Fruit fly (Drosophila melanogaster) whole organism, embryonic: ENCODE measurements around the gene Obp28a.
A peak's percentile ranks its signal among the peaks of the same experiment; 100 is the strongest.

ENCODE experiments used
- Abd-B ChIP-seq: fragments of 200-800 bp; sonication (Bioruptor generic); optimal IDR thresholded peaks from 2 replicates; lab custom pipeline; 2018; ENCODE audit warnings: missing biosample characterization, mild to moderate bottlenecking, missing genetic modification characterization, moderate library complexity
- CG11504 ChIP-seq: fragments of 200-800 bp; sonication (Bioruptor generic); optimal IDR thresholded peaks from 3 replicates; lab custom pipeline; 2019; ENCODE audit warnings: missing biosample characterization, mild to moderate bottlenecking, missing genetic modification characterization, moderate library complexity
- CG14667 ChIP-seq: fragments of 200-800 bp; sonication (Bioruptor generic); IDR thresholded peaks from 2 replicates; pipeline ENCODE4 v1.3.6; 2022; ENCODE audit warnings: missing biosample characterization, missing genetic modification characterization
- CG1792 ChIP-seq: fragments of 200-800 bp; sonication (Bioruptor generic); optimal IDR thresholded peaks from 2 replicates; lab custom pipeline; 2016; ENCODE audit warnings: missing biosample characterization, missing genetic modification characterization
- CG2875 ChIP-seq: fragments of 200-800 bp; sonication (Bioruptor generic); optimal IDR thresholded peaks from 2 replicates; lab custom pipeline; 2017; ENCODE audit warnings: missing biosample characterization, mild to moderate bottlenecking, missing genetic modification characterization, missing genetic modification reagents
- CG34376 ChIP-seq: fragments of 200-800 bp; sonication (Bioruptor generic); optimal IDR thresholded peaks from 2 replicates; lab custom pipeline; 2018; ENCODE audit warnings: missing biosample characterization, mild to moderate bottlenecking, missing genetic modification characterization
- CG3847 ChIP-seq: fragments of 200-800 bp; sonication (Bioruptor generic); IDR thresholded peaks from 2 replicates; pipeline ENCODE4 v1.3.6; 2022; ENCODE audit warnings: missing biosample characterization, missing genetic modification characterization
- CG6813 ChIP-seq: fragments of 200-800 bp; sonication (Bioruptor generic); optimal IDR thresholded peaks from 2 replicates; lab custom pipeline; 2017; ENCODE audit warnings: missing biosample characterization, missing genetic modification characterization, mild to moderate bottlenecking, moderate library complexity, missing genetic modification reagents
- CG7556 ChIP-seq: fragments of 200-800 bp; sonication (Bioruptor generic); optimal IDR thresholded peaks from 2 replicates; lab custom pipeline; 2017; ENCODE audit warnings: missing biosample characterization, mild to moderate bottlenecking, missing genetic modification characterization
- Chrac-16 ChIP-seq: fragments of 200-800 bp; sonication (Bioruptor generic); optimal IDR thresholded peaks from 3 replicates; lab custom pipeline; 2016; ENCODE audit warnings: missing biosample characterization, missing genetic modification characterization
- D ChIP-seq, 2 experiments: fragments of 200-800 bp in 1 of 2; fragments of >200 bp in 1 of 2; sonication (Bioruptor generic) in 1 of 2; optimal IDR thresholded peaks; 2 replicates in 1 of 2; 3 replicates in 1 of 2; lab custom pipeline; 2017; ENCODE audit warnings: mild to moderate bottlenecking in 1 of 2, missing biosample characterization in 1 of 2, missing genetic modification characterization in 1 of 2, missing genetic modification reagents in 1 of 2
- E2f2 ChIP-seq: fragments of 200-800 bp; sonication (Bioruptor generic); IDR thresholded peaks from 2 replicates; pipeline ENCODE4 v1.3.6; 2022; ENCODE audit warnings: missing biosample characterization, missing genetic modification characterization
- Ets97D ChIP-seq: fragments of 200-800 bp; sonication (Bioruptor generic); optimal IDR thresholded peaks from 3 replicates; lab custom pipeline; 2016; ENCODE audit warnings: missing biosample characterization, missing genetic modification characterization
- Fer1 ChIP-seq: fragments of 200-800 bp; sonication (Bioruptor generic); optimal IDR thresholded peaks from 2 replicates; lab custom pipeline; 2017; ENCODE audit warnings: missing biosample characterization, mild to moderate bottlenecking, missing genetic modification characterization
- Fer2 ChIP-seq: fragments of 200-800 bp; sonication (Bioruptor generic); optimal IDR thresholded peaks from 2 replicates; lab custom pipeline; 2018; ENCODE audit warnings: missing biosample characterization, mild to moderate bottlenecking, missing genetic modification characterization, moderate library complexity
- GATAe ChIP-seq: fragments of 200-800 bp; sonication (Bioruptor generic); conservative IDR thresholded peaks from 2 replicates; pipeline ENCODE4 v1.3.6; 2022; ENCODE audit warnings: missing biosample characterization, missing genetic modification characterization
- Hey ChIP-seq: fragments of 200-800 bp; sonication (Bioruptor generic); optimal IDR thresholded peaks from 3 replicates; lab custom pipeline; 2018; ENCODE audit warnings: missing biosample characterization, mild to moderate bottlenecking, missing genetic modification characterization
- Kr ChIP-seq: fragments of 200-800 bp; sonication (Bioruptor generic); optimal IDR thresholded peaks from 2 replicates; lab custom pipeline; 2017; ENCODE audit warnings: missing biosample characterization, mild to moderate bottlenecking, missing genetic modification characterization
- NK7.1 ChIP-seq: fragments of 200-800 bp; sonication (Bioruptor generic); optimal IDR thresholded peaks from 3 replicates; lab custom pipeline; 2016; ENCODE audit warnings: missing biosample characterization, missing genetic modification characterization
- PHDP ChIP-seq: fragments of 200-800 bp; sonication (Bioruptor generic); optimal IDR thresholded peaks from 3 replicates; lab custom pipeline; 2018; ENCODE audit warnings: missing biosample characterization, mild to moderate bottlenecking, missing genetic modification characterization, moderate library complexity
- Pdp1 ChIP-seq, 2 experiments: fragments of 200-800 bp; sonication (Bioruptor generic); optimal IDR thresholded peaks; 3 replicates each; lab custom pipeline; 2016; ENCODE audit warnings: missing biosample characterization in 2 of 2, missing genetic modification characterization in 2 of 2, mild to moderate bottlenecking in 1 of 2, moderate library complexity in 1 of 2
- Sox102F ChIP-seq: fragments of 200-800 bp; sonication (Bioruptor generic); optimal IDR thresholded peaks from 2 replicates; lab custom pipeline; 2018; ENCODE audit warnings: missing biosample characterization, mild to moderate bottlenecking, missing genetic modification characterization, moderate library complexity
- Xbp1 ChIP-seq: fragments of 200-800 bp; sonication (Bioruptor generic); optimal IDR thresholded peaks from 3 replicates; lab custom pipeline; 2016; ENCODE audit warnings: missing biosample characterization, mild to moderate bottlenecking, missing genetic modification characterization
- ap ChIP-seq: fragments of 200-800 bp; sonication (Bioruptor generic); IDR thresholded peaks from 2 replicates; pipeline ENCODE4 v1.3.6; 2022; ENCODE audit warnings: missing biosample characterization, missing genetic modification characterization
- cg ChIP-seq: fragments of 200-800 bp; sonication (Bioruptor generic); optimal IDR thresholded peaks from 3 replicates; lab custom pipeline; 2019; ENCODE audit warnings: missing biosample characterization, mild to moderate bottlenecking, missing genetic modification characterization, moderate library complexity
- chn ChIP-seq: fragments of 200-800 bp; sonication (Bioruptor generic); optimal IDR thresholded peaks from 2 replicates; lab custom pipeline; 2016; ENCODE audit warnings: missing biosample characterization, missing genetic modification characterization
- dmrt11E ChIP-seq: fragments of 200-800 bp; sonication (Bioruptor generic); optimal IDR thresholded peaks from 3 replicates; lab custom pipeline; 2018; ENCODE audit warnings: missing biosample characterization, mild to moderate bottlenecking, missing genetic modification characterization, moderate library complexity
- dysf ChIP-seq: fragments of 200-800 bp; sonication (Bioruptor generic); IDR thresholded peaks from 3 replicates; pipeline ENCODE4 v1.3.6; 2022; ENCODE audit warnings: missing biosample characterization, missing genetic modification characterization
- exex ChIP-seq: fragments of 200-800 bp; sonication (Bioruptor generic); optimal IDR thresholded peaks from 4 replicates; lab custom pipeline; 2018; ENCODE audit warnings: missing biosample characterization, mild to moderate bottlenecking, missing genetic modification characterization, moderate library complexity
- gem ChIP-seq: fragments of 200-800 bp; sonication (Bioruptor generic); optimal IDR thresholded peaks from 2 replicates; lab custom pipeline; 2019; ENCODE audit warnings: missing biosample characterization, mild to moderate bottlenecking, missing genetic modification characterization, moderate library complexity
- grn ChIP-seq: fragments of 200-800 bp; sonication (Bioruptor generic); optimal IDR thresholded peaks from 3 replicates; lab custom pipeline; 2017; ENCODE audit warnings: missing biosample characterization, missing genetic modification characterization
- gsb ChIP-seq: fragments of 200-800 bp; sonication (Bioruptor generic); IDR thresholded peaks from 2 replicates; pipeline ENCODE4 v1.3.6; 2022; ENCODE audit warnings: missing biosample characterization, missing genetic modification characterization
- gsb-n ChIP-seq: fragments of 200-800 bp; sonication (Bioruptor generic); optimal IDR thresholded peaks from 3 replicates; lab custom pipeline; 2018; ENCODE audit warnings: missing biosample characterization, mild to moderate bottlenecking, missing genetic modification characterization
- insv ChIP-seq, 2 experiments: fragments of 200-800 bp; sonication (Bioruptor generic); optimal IDR thresholded peaks; 3 replicates each; lab custom pipeline; 2016 to 2018; ENCODE audit warnings: missing biosample characterization in 2 of 2, missing genetic modification characterization in 2 of 2
- lab ChIP-seq: fragments of 200-800 bp; sonication (Bioruptor generic); optimal IDR thresholded peaks from 3 replicates; lab custom pipeline; 2017; ENCODE audit warnings: missing biosample characterization, missing genetic modification characterization, mild to moderate bottlenecking, moderate library complexity, missing genetic modification reagents
- lov ChIP-seq, 2 experiments: fragments of 200-800 bp in 1 of 2; fragments of >200 bp in 1 of 2; sonication (Bioruptor generic) in 1 of 2; IDR thresholded peaks in 1 of 2; optimal IDR thresholded peaks in 1 of 2; 2 replicates in 1 of 2; 3 replicates in 1 of 2; pipeline versions ENCODE4 v1.3.6 to Lab custom; 2017 to 2022; ENCODE audit warnings: missing biosample characterization in 1 of 2, missing genetic modification characterization in 1 of 2
- onecut ChIP-seq: fragments of 200-800 bp; sonication (Bioruptor generic); IDR thresholded peaks from 2 replicates; pipeline ENCODE4 v1.3.6; 2022; ENCODE audit warnings: missing biosample characterization, missing genetic modification characterization
- pan ChIP-seq, 4 experiments: fragments of >200 bp in 3 of 4; fragments of 200-800 bp in 1 of 4; sonication (Bioruptor generic) in 1 of 4; optimal IDR thresholded peaks in 3 of 4; IDR thresholded peaks in 1 of 4; 2 replicates each; pipeline versions ENCODE4 v1.3.6 to Lab custom; 2017 to 2022; ENCODE audit warnings: missing biosample characterization in 2 of 4, missing genetic modification characterization in 2 of 4, mixed read lengths in 1 of 4
- psq ChIP-seq: fragments of 200-800 bp; sonication (Bioruptor generic); optimal IDR thresholded peaks from 2 replicates; lab custom pipeline; 2017; ENCODE audit warnings: missing biosample characterization, missing genetic modification characterization
- pzg ChIP-seq: fragments of 200-800 bp; sonication (Bioruptor generic); optimal IDR thresholded peaks from 3 replicates; lab custom pipeline; 2018; ENCODE audit warnings: missing biosample characterization, mild to moderate bottlenecking, missing genetic modification characterization, moderate library complexity
- scrt ChIP-seq: fragments of 200-800 bp; sonication (Bioruptor generic); optimal IDR thresholded peaks from 2 replicates; lab custom pipeline; 2018; ENCODE audit warnings: missing biosample characterization, mild to moderate bottlenecking, missing genetic modification characterization, moderate library complexity
- sens-2 ChIP-seq: fragments of 200-800 bp; sonication (Bioruptor generic); IDR thresholded peaks from 2 replicates; pipeline ENCODE4 v1.3.6; 2022; ENCODE audit warnings: missing biosample characterization, missing genetic modification characterization
- so ChIP-seq: fragments of 200-800 bp; sonication (Bioruptor generic); IDR thresholded peaks from 3 replicates; pipeline ENCODE4 v1.3.6; 2022; ENCODE audit warnings: missing biosample characterization, missing genetic modification characterization
- sqz ChIP-seq: fragments of 200-800 bp; sonication (Bioruptor generic); optimal IDR thresholded peaks from 3 replicates; lab custom pipeline; 2018; ENCODE audit warnings: missing biosample characterization, mild to moderate bottlenecking, missing genetic modification characterization
- stwl ChIP-seq: fragments of 200-800 bp; sonication (Bioruptor generic); optimal IDR thresholded peaks from 3 replicates; lab custom pipeline; 2018; ENCODE audit warnings: missing biosample characterization, mild to moderate bottlenecking, missing genetic modification characterization, moderate library complexity
- unpg ChIP-seq: fragments of 200-800 bp; sonication (Bioruptor generic); optimal IDR thresholded peaks from 3 replicates; lab custom pipeline; 2018; ENCODE audit warnings: missing biosample characterization, mild to moderate bottlenecking, missing genetic modification characterization, moderate library complexity
- wdn ChIP-seq: fragments of 200-800 bp; sonication (Bioruptor generic); IDR thresholded peaks from 2 replicates; pipeline ENCODE4 v1.3.6; 2022; ENCODE audit warnings: missing biosample characterization, missing genetic modification characterization

Obp28a gene

DNA sequence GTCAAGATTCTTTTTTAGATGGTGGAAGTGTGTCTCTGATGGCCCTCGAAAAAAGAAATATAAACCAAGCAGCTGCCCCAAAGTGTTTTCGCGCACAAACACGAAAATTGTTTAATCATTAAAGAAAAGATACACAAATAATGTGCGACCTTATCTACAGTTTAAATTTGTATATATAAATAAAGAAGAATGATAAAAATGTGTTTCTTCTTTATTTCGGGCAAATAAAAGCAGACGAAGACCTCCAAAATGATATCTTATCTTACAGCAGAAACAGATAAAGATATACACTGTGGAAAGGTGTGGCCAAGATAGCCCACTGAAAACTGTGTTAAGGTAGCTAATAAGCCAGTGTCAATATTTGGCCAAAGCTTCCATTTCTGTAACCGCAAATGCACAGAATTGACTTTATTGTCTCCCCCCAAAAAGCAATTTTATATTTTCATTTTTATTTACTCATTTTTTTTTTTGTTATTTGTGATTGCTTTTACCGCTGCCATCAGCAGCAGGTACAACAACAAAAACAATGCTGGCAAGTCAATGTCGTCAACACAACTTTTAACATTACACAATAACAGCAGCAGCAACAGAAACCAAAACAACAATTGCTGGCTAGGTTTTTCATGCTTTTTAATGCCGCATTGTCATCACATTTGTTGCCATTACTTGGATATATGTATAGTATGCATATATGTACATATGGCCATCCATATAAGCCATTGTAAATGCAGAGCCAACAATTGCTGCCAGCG, 28.1 kb upstream of the Obp28a start (continued):
- TF ChIP-seq lab (GFP tag; lab: Kevin White, UChicago) = no peak
- no peak for TF ChIP-seq dysf
- no peak for TF ChIP-seq scrt (GFP tag; lab: Kevin White, UChicago)
- TF ChIP-seq gem (tag; lab: Kevin White, UChicago) = peak; percentile 25
- TF ChIP-seq sqz (GFP tag; lab: Kevin White, UChicago) = peak; percentile 28
- TF ChIP-seq Hey (tag; lab: Kevin White, UChicago) = no peak
- 0 out of 2 replicates have a peak, but pooled peaks have one; percentile 20 for TF ChIP-seq E2f2 (GFP tag; lab: Robert Waterston, UW)
- no peak for TF ChIP-seq D (optimal IDR thresholded peaks at IDR 0.05; lab: Kevin White, UChicago)
- TF ChIP-seq D (GFP tag; optimal IDR thresholded peaks at IDR 0.05; lab: Kevin White, UChicago) = no peak
- TF ChIP-seq cg = no peak
- TF ChIP-seq sens-2 (GFP tag; lab: Robert Waterston, UW) = no peak
- peak in 1 of 2 experiments; percentile 57 for TF ChIP-seq Pdp1 (GFP tag; optimal IDR thresholded peaks at IDR 0.05; lab: Kevin White, UChicago)
- no peak for TF ChIP-seq Abd-B (GFP tag; lab: Kevin White, UChicago)
- TF ChIP-seq CG3847 (GFP tag; lab: Robert Waterston, UW) = 0 out of 2 replicates have a peak, but pooled peaks have one; percentile 17
- TF ChIP-seq Ets97D (GFP tag; lab: Kevin White, UChicago) = no peak
- peak; percentile 51 for TF ChIP-seq CG2875
- peak; percentile 32 for TF ChIP-seq CG11504
- no peak for TF ChIP-seq CG34376 (GFP tag; lab: Kevin White, UChicago)
- TF ChIP-seq Chrac-16 (GFP tag; lab: Kevin White, UChicago) = no peak
- no peak for TF ChIP-seq insv (GFP tag; optimal IDR thresholded peaks at IDR 0.05; lab: Kevin White, UChicago)
- TF ChIP-seq stwl (tag; lab: Kevin White, UChicago) = no peak
- TF ChIP-seq CG7556 (GFP tag; lab: Kevin White, UChicago) = peak; percentile 25
- peak; percentile 59 for TF ChIP-seq exex (tag; lab: Kevin White, UChicago)
- no peak for TF ChIP-seq lov (optimal IDR thresholded peaks at IDR 0.05; lab: Kevin White, UChicago)
- no peak for TF ChIP-seq lov (GFP tag; IDR thresholded peaks at IDR 0.05; lab: Robert Waterston, UW)
- TF ChIP-seq so = 0 out of 3 replicates have a peak, but pooled peaks have one; percentile 17
- no peak for TF ChIP-seq chn
- peak; percentile 59 for TF ChIP-seq Kr (GFP tag; lab: Kevin White, UChicago)
- TF ChIP-seq pan (optimal IDR thresholded peaks at IDR 0.05; lab: Kevin White, UChicago) = no peak
- TF ChIP-seq pan (GFP tag; optimal IDR thresholded peaks at IDR 0.05 in 1 of 2, IDR thresholded peaks at IDR 0.05 in 1 of 2) = no peak
- peak; percentile 44; the same call in 1 of the 2 replicates for TF ChIP-seq onecut (GFP tag; lab: Robert Waterston, UW)
- TF ChIP-seq gsb (GFP tag; lab: Robert Waterston, UW) = no peak
- no peak for TF ChIP-seq gsb-n (tag; lab: Kevin White, UChicago)
- peak; percentile 23 for TF ChIP-seq Fer1 (GFP tag; lab: Kevin White, UChicago)
- peak; percentile 7 for TF ChIP-seq NK7.1 (GFP tag; lab: Kevin White, UChicago)
- TF ChIP-seq CG14667 (GFP tag; lab: Robert Waterston, UW) = no peak
- TF ChIP-seq GATAe (GFP tag; lab: Robert Waterston, UW) = peak; percentile 44; the same call in 1 of the 2 replicates
- TF ChIP-seq wdn (GFP tag; lab: Robert Waterston, UW) = no peak
- no peak for TF ChIP-seq CG1792 (GFP tag; lab: Kevin White, UChicago)
- TF ChIP-seq dmrt11E (tag; lab: Kevin White, UChicago) = peak; percentile 40
- TF ChIP-seq PHDP = peak; percentile 28
- TF ChIP-seq pzg = no peak
- no peak for TF ChIP-seq ap
- peak; percentile 5 for TF ChIP-seq Sox102F (GFP tag; lab: Kevin White, UChicago)
- TF ChIP-seq CG6813 (GFP tag; lab: Kevin White, UChicago) = peak; percentile 23
- no peak for TF ChIP-seq Xbp1
- TF ChIP-seq psq (GFP tag; lab: Kevin White, UChicago) = no peak
- no peak for TF ChIP-seq Fer2 (tag; lab: Kevin White, UChicago)
- peak; percentile 22 for TF ChIP-seq unpg (GFP tag; lab: Kevin White, UChicago)
- peak; percentile 51 for TF ChIP-seq grn (GFP tag; lab: Kevin White, UChicago)
